Fruit fly (Drosophila melanogaster) S2 (cell line): Measurements from ENCODE around the gene SdicC.
"Not testable (repeated sequence)": the region's sequence is repeated elsewhere in the genome, so short reads cannot be mapped to it uniquely, and the experiment has no call there.

ENCODE experiments used
- CG8478 ChIP-seq: fragments of >200 bp; optimal IDR thresholded peaks from 2 replicates; lab custom pipeline; 2018
- CTCF ChIP-seq, 2 experiments: fragments of >200 bp; optimal IDR thresholded peaks; 2 replicates each; lab custom pipeline; 2018

Gene SdicC

DNA sequence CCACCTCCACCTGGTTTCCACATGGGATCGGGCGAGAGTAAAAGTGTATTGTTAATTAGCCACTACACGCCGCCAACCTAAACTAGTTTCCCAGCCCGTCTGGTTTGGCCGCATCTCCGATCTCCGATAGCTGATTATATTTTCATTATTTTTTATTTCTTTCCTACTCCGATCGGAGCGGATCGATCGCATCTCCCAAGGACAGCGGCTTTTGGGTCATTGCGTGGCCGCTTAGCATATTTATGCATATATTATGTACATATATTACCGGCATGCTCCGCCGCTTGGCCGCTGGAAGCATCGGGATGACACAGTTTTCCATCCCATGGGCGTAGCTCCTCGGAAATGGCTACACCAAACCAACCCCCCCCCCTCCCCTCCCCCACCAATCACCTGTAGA, 20.9 kb upstream of the SdicC start:
- TF ChIP-seq CG8478 (no peak), CTCF (optimal IDR thresholded peaks at IDR 0.05; lab: Kevin White, UChicago) (no peak)

DNA sequence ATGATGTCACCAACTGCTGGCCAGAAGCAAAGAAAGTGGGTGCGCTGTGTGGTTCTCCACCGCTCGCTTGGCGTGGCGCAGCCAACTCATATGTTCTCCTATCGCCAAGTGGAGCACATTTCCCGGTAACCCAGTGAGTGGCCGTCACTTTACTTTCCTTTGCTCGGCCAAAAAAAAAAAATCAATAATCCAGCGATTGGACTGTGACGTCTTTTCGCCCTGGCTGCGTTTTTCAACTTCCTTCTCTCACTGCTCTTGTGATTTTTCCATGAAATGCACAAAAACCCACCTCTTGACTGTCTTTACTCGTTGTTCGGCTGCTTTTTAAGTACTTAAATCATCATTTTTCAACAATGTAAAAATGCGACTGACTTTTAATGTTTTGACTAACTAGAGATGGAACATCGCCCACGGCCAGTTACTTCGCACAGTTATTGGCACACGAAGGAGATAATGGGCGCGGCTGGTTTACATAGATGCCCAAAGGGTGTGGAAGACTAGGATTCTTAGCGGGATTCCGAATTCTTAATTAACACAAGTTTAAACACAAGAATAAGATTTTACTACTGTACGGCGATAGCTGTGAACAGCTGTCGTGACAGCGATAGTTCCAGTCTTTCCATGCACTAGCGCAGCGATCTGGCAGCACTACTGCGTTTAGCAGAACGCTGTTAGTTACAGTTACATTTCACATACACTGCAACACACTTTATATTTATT, 18.9 kb upstream of the SdicC start, which contains the start of gene sw:
Gene sw, minus strand, starts transcription at position 589 of the 720 bp plus-strand sequence.
- no peak for TF ChIP-seq CG8478
- peak in 1 of 2 experiments; percentile 26 for TF ChIP-seq CTCF (optimal IDR thresholded peaks at IDR 0.05; lab: Kevin White, UChicago)

DNA sequence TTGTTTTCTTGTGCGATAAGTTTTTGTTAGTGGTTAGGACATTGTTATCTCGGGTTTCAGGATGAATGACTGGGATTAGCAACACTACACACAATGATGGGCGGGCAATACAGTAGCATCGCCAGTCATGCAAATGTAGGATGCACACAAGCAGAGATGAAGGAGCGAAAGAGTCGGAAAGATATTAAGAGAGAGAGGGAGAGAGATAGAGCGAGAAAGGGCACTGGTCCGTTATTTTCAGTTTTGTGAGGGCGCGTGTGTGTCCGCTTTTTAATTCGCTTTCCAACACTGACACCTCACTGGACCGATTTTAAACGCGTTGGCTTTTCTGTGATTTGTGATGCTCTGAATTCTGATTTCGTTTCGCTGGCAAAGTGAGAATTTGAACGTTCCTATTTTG, 14.6 kb upstream of the SdicC start:
- TF ChIP-seq CTCF (optimal IDR thresholded peaks at IDR 0.05; lab: Kevin White, UChicago) (no peak), CG8478 (no peak)

DNA sequence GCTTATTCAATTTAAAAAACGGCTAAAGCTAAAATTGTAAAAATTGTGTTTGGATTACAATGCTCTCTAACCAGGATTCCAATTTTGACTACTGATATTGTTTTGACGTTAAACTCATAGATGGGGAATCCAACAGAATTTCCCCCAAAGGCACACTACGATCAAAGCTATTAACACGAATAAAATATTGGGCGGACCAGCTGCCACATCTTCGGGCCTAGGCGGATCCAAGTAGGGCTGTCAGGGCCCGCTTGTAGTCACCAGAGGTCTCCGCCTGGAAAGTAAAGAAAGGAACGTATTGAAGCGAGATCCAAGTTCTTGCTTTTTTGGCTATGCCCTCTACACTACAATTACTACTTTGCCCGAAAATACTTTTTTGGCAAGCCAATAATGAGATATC, 7.9 kb upstream of the SdicC start, which contains the start of gene Sdic4:
Gene Sdic4, minus strand, starts transcription at position 101 of the 400 bp plus-strand sequence.
- TF ChIP-seq CG8478; CTCF (optimal IDR thresholded peaks at IDR 0.05; lab: Kevin White, UChicago): not testable (repeated sequence)

DNA sequence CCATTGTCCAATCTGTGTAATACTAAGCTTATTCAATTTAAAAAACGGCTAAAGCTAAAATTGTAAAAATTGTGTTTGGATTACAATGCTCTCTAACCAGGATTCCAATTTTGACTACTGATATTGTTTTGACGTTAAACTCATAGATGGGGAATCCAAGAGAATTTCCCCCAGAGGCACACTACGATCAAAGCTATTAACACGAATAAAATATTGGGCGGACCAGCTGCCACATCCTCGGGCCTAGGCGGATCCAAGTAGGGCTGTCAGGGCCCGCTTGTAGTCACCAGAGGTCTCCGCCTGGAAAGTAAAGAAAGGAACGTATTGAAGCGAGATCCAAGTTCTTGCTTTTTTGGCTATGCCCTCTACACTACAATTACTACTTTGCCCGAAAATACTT, 7.6 kb downstream of the SdicC start, which contains the start of gene SdicB:
Gene SdicB, minus strand, starts transcription at position 101 of the 400 bp plus-strand sequence.
- TF ChIP-seq CG8478; CTCF (optimal IDR thresholded peaks at IDR 0.05; lab: Kevin White, UChicago): not testable (repeated sequence)

DNA sequence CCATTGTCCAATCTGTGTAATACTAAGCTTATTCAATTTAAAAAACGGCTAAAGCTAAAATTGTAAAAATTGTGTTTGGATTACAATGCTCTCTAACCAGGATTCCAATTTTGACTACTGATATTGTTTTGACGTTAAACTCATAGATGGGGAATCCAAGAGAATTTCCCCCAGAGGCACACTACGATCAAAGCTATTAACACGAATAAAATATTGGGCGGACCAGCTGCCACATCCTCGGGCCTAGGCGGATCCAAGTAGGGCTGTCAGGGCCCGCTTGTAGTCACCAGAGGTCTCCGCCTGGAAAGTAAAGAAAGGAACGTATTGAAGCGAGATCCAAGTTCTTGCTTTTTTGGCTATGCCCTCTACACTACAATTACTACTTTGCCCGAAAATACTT, 15.2 kb downstream of the SdicC start, which contains the start of gene SdicA:
Gene SdicA, minus strand, starts transcription at position 101 of the 400 bp plus-strand sequence.
- not testable (repeated sequence) for TF ChIP-seq CG8478; CTCF (optimal IDR thresholded peaks at IDR 0.05; lab: Kevin White, UChicago)

DNA sequence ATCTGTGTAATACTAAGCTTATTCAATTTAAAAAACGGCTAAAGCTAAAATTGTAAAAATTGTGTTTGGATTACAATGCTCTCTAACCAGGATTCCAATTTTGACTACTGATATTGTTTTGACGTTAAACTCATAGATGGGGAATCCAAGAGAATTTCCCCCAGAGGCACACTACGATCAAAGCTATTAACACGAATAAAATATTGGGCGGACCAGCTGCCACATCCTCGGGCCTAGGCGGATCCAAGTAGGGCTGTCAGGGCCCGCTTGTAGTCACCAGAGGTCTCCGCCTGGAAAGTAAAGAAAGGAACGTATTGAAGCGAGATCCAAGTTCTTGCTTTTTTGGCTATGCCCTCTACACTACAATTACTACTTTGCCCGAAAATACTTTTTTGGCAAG, 22.9 kb downstream of the SdicC start, which contains the start of gene Sdic3:
Gene Sdic3, minus strand, starts transcription at position 101 of the 400 bp plus-strand sequence.
- TF ChIP-seq CTCF (optimal IDR thresholded peaks at IDR 0.05; lab: Kevin White, UChicago); CG8478: not testable (repeated sequence)

DNA sequence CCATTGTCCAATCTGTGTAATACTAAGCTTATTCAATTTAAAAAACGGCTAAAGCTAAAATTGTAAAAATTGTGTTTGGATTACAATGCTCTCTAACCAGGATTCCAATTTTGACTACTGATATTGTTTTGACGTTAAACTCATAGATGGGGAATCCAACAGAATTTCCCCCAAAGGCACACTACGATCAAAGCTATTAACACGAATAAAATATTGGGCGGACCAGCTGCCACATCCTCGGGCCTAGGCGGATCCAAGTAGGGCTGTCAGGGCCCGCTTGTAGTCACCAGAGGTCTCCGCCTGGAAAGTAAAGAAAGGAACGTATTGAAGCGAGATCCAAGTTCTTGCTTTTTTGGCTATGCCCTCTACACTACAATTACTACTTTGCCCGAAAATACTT, 30.7 kb downstream of the SdicC start, which contains the start of gene Sdic2:
Gene Sdic2, minus strand, starts transcription at position 101 of the 400 bp plus-strand sequence.
- TF ChIP-seq CTCF (optimal IDR thresholded peaks at IDR 0.05; lab: Kevin White, UChicago); CG8478: not testable (repeated sequence)

DNA sequence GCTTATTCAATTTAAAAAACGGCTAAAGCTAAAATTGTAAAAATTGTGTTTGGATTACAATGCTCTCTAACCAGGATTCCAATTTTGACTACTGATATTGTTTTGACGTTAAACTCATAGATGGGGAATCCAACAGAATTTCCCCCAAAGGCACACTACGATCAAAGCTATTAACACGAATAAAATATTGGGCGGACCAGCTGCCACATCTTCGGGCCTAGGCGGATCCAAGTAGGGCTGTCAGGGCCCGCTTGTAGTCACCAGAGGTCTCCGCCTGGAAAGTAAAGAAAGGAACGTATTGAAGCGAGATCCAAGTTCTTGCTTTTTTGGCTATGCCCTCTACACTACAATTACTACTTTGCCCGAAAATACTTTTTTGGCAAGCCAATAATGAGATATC, 38.5 kb downstream of the SdicC start, which contains the start of gene Sdic1:
Gene Sdic1, minus strand, starts transcription at position 101 of the 400 bp plus-strand sequence.
- TF ChIP-seq CTCF (optimal IDR thresholded peaks at IDR 0.05; lab: Kevin White, UChicago); CG8478: not testable (repeated sequence)

DNA sequence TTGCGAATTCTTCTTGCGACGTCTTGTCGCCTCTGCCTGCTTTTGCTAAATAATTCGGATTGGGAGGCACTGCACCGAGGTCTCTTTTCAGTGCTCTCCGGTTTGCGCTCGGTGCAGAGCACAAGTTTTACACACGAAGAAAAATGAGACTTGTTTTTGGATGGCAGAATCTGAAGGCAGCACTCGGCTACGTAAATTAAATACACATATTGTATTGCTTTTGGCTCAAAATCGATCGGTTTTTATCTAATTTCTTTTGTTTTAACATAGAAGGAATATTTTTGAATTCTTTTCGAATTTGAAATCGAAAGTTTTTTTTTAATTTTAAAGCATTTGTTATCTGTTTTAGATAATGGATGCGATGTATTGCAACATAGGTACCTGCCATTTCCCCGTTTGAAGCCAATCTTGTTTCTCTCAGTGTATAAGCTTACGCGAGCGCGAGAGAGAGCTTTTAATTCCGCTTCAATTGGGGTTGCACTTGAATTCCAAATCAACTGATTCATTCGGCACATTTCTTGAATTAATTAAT, 43.5 kb downstream of the SdicC start, which contains the start of gene AnxB10:
Gene AnxB10, minus strand, starts transcription at position 51 of the 532 bp plus-strand sequence.
- TF ChIP-seq CTCF (optimal IDR thresholded peaks at IDR 0.05; lab: Kevin White, UChicago), result no peak
- TF ChIP-seq CG8478, result no peak

DNA sequence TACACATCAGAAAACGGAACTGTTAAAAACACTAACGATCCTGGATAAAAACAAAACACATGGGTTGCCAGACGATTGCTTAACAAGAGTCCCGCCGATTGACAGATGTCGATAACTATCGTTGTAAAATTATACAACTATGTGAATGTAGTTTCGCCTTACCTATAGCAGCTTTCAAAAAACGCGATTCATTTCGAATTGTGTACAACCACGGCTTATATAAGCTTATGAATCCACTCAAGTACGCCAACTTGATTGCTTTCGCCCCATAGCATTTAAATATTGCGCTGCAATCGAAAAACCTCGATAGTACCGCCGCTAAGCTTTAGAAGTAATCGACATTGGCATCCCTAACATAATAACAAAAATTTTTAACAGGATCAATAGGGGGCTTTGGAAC, 47.2 kb downstream of the SdicC start, which contains the start of the genes CG9581 and CG9578:
Gene CG9581, minus strand, starts transcription at position 84 of the 400 bp plus-strand sequence.
Gene CG9578, plus strand, starts transcription at position 325 of the 400 bp plus-strand sequence.
- TF ChIP-seq CG8478, result no peak
- no peak for TF ChIP-seq CTCF (optimal IDR thresholded peaks at IDR 0.05; lab: Kevin White, UChicago)

DNA sequence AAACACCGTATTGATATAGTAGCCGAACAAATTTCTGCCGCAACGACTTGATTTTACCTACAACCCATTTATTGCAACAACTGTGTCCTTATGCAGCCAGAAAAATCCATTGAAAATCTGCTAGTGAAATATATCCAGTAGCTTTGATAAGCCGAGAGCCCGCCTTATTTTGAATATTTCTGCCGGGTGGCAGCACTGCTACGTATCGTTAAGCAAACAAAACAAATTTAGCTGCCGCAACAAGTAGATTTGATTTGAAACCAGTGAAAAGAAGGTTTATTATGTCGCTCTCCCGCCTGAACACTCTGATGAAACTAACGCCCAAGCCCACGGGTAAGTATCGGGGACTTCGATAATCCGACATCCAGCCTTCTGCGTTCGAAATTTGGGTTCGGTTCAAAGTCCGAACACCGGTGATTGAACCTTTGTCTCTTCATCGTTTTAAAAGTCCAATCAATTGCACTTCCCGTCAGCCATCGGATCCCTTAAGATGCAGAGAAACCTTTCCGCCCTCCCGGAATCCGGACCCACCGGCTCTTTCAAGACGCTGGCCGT, 50.5 kb downstream of the SdicC start, which contains the start of gene CG9577:
Gene CG9577, plus strand, starts transcription at position 190 of the 555 bp plus-strand sequence.
- TF ChIP-seq CG8478 (no peak), CTCF (optimal IDR thresholded peaks at IDR 0.05; lab: Kevin White, UChicago) (no peak)

DNA sequence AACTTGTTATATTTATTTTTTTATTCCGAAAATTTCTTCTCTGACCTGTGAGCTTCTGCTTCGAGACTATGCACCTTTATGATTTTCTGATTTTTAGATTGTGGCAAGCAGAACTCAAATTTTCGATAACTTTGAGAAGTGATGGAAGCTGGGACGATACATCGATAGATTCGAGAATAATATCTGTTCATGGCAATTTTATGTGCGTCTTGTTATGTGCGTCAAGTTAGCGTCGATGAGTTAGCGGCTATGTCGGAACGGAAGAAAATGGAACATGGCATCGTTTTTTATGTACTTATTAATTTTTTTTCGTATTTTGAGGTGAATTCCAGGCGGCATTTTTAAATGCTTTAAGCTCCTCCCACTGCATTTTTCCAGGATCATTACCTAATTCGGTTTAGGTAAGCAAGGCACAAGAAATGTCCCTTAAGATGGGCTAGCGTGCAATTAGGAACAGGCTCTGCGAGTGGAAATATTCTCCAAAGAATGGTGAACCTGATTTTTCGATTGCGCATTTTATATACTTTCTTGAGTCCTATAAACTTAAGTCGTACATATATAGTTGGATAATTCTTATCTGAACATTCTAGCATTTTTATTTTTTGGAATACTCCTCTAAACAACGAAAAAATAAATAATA, 51.2 kb downstream of the SdicC start, which contains the start of gene Phf7:
Gene Phf7, minus strand, starts transcription at position 58 of the 640 bp plus-strand sequence.
- TF ChIP-seq CTCF (optimal IDR thresholded peaks at IDR 0.05; lab: Kevin White, UChicago) (peak in 1 of 2 experiments; percentile 30), CG8478 (no peak)
